Fruit fly (Drosophila melanogaster) whole organism: ENCODE data around the gene Gcat.

Experiments
- EcR ChIP-seq, 2 experiments: fragments of >200 bp; optimal IDR thresholded peaks; 2 replicates each; lab custom pipeline; 2017; ENCODE audit warnings: missing biosample characterization in 2 of 2, missing genetic modification characterization in 2 of 2, missing genetic modification reagents in 2 of 2
- pan ChIP-seq: fragments of >200 bp; optimal IDR thresholded peaks from 2 replicates; lab custom pipeline; 2017
- psq ChIP-seq: fragments of >200 bp; optimal IDR thresholded peaks from 2 replicates; lab custom pipeline; 2017

- no peak for TF ChIP-seq pan (lab: Kevin White, UChicago)
- TF ChIP-seq psq (lab: Kevin White, UChicago) = no peak
- TF ChIP-seq EcR (GFP tag; optimal IDR thresholded peaks at IDR 0.05; lab: Kevin White, UChicago) = no peak
Measured at dm6 chr3L:11751005-11751404, 49.7 kb downstream of the Gcat start, which contains the start of gene Gr68a.
